Worm (Caenorhabditis elegans) whole organism, L2 larva: ENCODE measurements around the gene far-3.

Experiments used
- blmp-1 ChIP-seq: sonication (generic microtip); optimal IDR thresholded peaks from 2 replicates; lab custom pipeline; 2017; ENCODE audit warnings: missing genetic modification characterization, mild to moderate bottlenecking, missing compliant biosample characterization, antibody characterized with exemption, moderate library complexity; ENCODE audit not compliant: insufficient read depth
- egl-27 ChIP-seq: sonication (generic microtip); optimal IDR thresholded peaks from 3 replicates; lab custom pipeline; 2017; ENCODE audit warnings: missing biosample characterization, missing genetic modification reagents, missing genetic modification characterization
- nhr-12 ChIP-seq: fragments of 150-350 bp; optimal IDR thresholded peaks from 2 replicates; lab custom pipeline; 2014; ENCODE audit warnings: missing biosample characterization, missing genetic modification characterization
- nhr-23 ChIP-seq: fragments of 150-350 bp; optimal IDR thresholded peaks from 2 replicates; lab custom pipeline; 2014; ENCODE audit warnings: missing biosample characterization, missing genetic modification reagents, missing genetic modification characterization
- nhr-6 ChIP-seq: fragments of 150-350 bp; optimal IDR thresholded peaks from 2 replicates; lab custom pipeline; 2014; ENCODE audit warnings: missing biosample characterization, missing genetic modification characterization
- skn-1 ChIP-seq: sonication (generic microtip); optimal IDR thresholded peaks from 2 replicates; lab custom pipeline; 2017; ENCODE audit warnings: missing biosample characterization, missing genetic modification characterization
- snpc-4 ChIP-seq: fragments of 150-350 bp; optimal IDR thresholded peaks from 2 replicates; lab custom pipeline; 2014; ENCODE audit warnings: missing biosample characterization, missing genetic modification characterization

DNA sequence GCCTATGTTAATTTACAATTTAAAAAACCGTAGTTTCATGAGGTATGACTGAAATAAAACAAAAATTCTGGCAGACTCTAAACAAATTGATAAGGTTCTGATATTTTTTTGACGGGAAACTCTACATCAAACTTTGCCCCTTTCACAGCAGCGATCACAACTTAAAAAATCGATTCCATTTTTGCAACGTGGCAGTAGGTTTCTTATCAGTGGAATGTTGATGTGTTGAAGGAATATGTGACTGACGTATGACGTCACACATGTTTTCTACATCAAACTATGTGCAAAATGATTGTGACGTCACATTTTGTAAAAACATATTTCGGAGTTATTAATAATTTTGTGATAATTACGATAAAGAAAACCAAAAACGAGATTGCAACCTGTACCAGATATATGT is 14.6 kb upstream of the far-3 start:
- TF ChIP-seq snpc-4 (tag; lab: Kevin White, UChicago) = no peak
- no peak for TF ChIP-seq egl-27 (tag; lab: Kevin White, UChicago)
- no peak for TF ChIP-seq nhr-6 (tag; lab: Kevin White, UChicago)
- TF ChIP-seq blmp-1 (tag; lab: Kevin White, UChicago) = no peak
- TF ChIP-seq nhr-12 (tag; lab: Kevin White, UChicago) = no peak
- no peak for TF ChIP-seq skn-1
- TF ChIP-seq nhr-23 (tag; lab: Kevin White, UChicago) = no peak
